Worm (Caenorhabditis elegans): Measurements from ENCODE around the gene C52B9.4.

C52B9.4 gene

DNA sequence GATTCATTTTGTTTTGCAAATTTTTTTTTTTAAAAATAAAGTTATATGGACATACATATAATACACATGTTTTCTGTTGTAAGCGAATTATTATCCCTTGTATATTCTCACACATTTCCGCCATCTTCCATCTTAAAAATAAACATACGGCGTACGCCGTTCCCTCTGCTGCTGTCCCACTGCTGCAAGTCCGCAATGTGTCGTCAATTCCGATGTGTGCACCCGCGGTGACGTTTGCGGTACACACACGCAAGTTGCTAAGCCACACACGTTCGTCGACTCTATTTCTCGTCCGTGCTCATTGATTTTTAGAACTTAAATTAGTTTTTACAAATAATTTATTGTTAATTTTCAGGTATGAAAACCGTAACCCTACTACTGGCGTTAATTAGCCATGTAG, at the start of gene C52B9.4:
Gene C52B9.4 (plus strand): TSS at position 356 of the 400 bp plus-strand sequence.
- TF ChIP-seq mls-2 (tag; optimal IDR thresholded peaks at IDR 0.05) (no peak), lin-13 (tag; optimal IDR thresholded peaks at IDR 0.05) (peak; percentile 51), ceh-39 (tag; optimal IDR thresholded peaks at IDR 0.05) (no peak), pha-4 (tag; optimal IDR thresholded peaks at IDR 0.05) (peak; percentile 65), ceh-83 (GFP tag; optimal IDR thresholded peaks at IDR 0.05) (no peak), cnd-1 (tag; optimal IDR thresholded peaks at IDR 0.05) (no peak), mep-1 (tag; optimal IDR thresholded peaks at IDR 0.05) (peak; percentile 8)

DNA sequence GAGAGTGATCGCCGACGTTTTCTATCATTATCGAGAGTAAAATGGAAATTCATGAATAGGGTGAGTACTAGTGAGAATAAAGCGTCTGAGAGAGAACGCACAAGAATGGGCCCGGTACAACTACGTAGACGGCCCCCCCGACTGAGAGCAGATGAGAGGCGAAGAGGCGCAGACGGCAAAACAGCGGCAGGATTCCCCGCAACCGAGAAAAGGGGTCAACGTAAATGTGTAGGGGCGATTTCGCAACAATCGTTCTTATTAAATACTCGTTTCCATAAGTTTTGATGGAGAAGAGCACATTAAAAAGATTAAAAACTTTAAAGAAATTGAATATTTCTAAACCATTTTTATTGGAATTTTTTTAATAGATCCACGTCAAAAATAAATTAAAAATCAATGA, 45.8 kb upstream of the C52B9.4 start:
- no peak for TF ChIP-seq ztf-11 (tag; optimal IDR thresholded peaks at IDR 0.05)
- peak; percentile 30 for TF ChIP-seq ces-1 (GFP tag; optimal IDR thresholded peaks at IDR 0.05)

DNA sequence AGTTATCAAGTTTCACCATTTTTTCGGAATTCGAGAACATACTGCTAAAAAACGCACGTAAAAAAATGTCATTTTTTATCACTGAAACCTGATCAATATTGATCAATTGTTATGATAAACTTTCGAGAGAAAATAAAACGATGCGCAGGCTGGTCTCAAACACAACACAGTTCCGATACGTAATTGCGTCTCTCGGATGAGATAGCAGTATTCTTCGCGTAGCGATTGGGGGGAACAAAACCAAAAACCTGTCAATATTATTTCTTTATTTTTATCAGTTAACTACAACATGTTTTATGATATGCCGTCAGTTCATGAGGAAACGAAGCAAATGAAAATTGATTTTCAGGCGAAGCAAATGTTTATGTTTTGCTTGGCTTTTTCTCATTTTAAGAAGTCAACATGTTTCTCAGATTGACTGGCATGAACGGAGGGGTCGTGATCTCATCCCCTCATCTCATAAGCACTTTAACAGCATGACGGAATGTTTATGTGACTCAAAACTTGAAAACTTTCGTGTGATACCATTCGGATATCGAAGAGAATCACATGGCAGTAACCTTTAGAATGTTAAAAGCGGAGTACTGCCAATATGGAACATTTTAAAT, 44.8 kb upstream of the C52B9.4 start:
- TF ChIP-seq ceh-43 (GFP tag; optimal IDR thresholded peaks at IDR 0.05) (no peak), ces-1 (GFP tag; optimal IDR thresholded peaks at IDR 0.05) (no peak), nhr-76 (tag; optimal IDR thresholded peaks at IDR 0.05) (no peak), nhr-237 (tag; optimal IDR thresholded peaks at IDR 0.05) (no peak)

DNA sequence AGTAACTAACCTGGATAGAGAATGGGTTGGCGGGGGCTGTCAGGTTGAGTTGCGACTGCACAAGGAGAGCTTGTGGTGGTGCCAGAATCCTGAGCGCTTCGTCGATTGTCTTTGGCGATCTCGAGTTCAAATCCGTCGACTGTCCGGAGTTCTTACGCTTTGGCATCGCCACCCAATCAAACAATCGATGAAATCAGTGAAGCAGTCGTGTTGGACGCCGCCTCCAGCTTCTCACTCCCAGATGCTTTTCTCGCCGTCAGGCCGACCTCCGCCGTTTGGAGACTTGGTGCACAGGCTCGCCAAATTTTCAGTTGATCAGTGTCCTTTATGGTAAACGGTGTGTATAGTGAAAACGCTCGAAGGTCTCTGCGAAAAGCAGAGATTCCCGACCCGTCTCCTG, 43.6 kb upstream of the C52B9.4 start, which contains the start of the genes F20B6.10 and hpk-1:
Gene F20B6.10 (minus strand): TSS at position 303 of the 400 bp plus-strand sequence.
Gene hpk-1 (minus strand): TSS at position 397 of the 400 bp plus-strand sequence.
- no peak for TF ChIP-seq nhr-76 (tag; optimal IDR thresholded peaks at IDR 0.05)
- TF ChIP-seq pha-4 (tag; optimal IDR thresholded peaks at IDR 0.05), result no peak
- no peak for TF ChIP-seq unc-120 (tag; optimal IDR thresholded peaks at IDR 0.05; ENCODE audit: poor library complexity, severe bottlenecking)
- no peak for TF ChIP-seq mep-1 (tag; optimal IDR thresholded peaks at IDR 0.05)
- TF ChIP-seq flh-1 (GFP tag; optimal IDR thresholded peaks at IDR 0.05), result no peak
- no peak for TF ChIP-seq ceh-43 (GFP tag; optimal IDR thresholded peaks at IDR 0.05)
- TF ChIP-seq nhr-237 (tag; optimal IDR thresholded peaks at IDR 0.05), result no peak
- TF ChIP-seq lin-13 (tag; optimal IDR thresholded peaks at IDR 0.05), result no peak
- TF ChIP-seq mab-5 (tag; optimal IDR thresholded peaks at IDR 0.05), result no peak
- no peak for TF ChIP-seq mls-2 (tag; optimal IDR thresholded peaks at IDR 0.05)
- TF ChIP-seq unc-62 (GFP tag; optimal IDR thresholded peaks at IDR 0.05), result no peak
- no peak for TF ChIP-seq tbx-8 (GFP tag; optimal IDR thresholded peaks at IDR 0.05)
- no peak for TF ChIP-seq blmp-1 (tag; optimal IDR thresholded peaks at IDR 0.05)
- TF ChIP-seq nhr-2 (tag; optimal IDR thresholded peaks at IDR 0.05), result no peak
- TF ChIP-seq zip-8 (tag; optimal IDR thresholded peaks at IDR 0.05), result no peak
- TF ChIP-seq ces-1 (GFP tag; optimal IDR thresholded peaks at IDR 0.05), result no peak
- no peak for TF ChIP-seq elt-3 (tag; optimal IDR thresholded peaks at IDR 0.05)
- TF ChIP-seq drap-1 (GFP tag; optimal IDR thresholded peaks at IDR 0.05), result no peak

DNA sequence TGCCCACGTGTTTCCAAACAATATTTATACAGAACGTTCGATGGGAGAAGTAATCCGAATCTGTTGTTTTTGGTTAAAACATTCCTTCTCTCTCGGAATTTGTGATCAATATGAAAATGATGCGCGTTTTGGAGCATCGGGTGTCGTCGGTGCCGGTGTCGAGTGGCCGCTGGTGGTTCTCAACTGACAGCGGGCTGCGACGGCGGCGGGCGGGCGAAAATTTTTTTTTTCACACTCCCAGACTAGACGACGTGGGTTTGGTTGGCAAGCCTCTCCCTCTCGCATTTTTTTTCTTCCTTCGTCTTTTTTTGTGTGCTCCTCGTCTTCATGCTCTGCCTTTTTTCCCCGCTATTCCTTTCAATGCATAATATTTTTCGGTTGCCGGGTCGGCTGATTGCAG, 42.3 kb upstream of the C52B9.4 start, which contains the start of gene W01H2.2:
Gene W01H2.2 (minus strand): TSS at position 285 of the 400 bp plus-strand sequence.
- TF ChIP-seq cnd-1 (tag; optimal IDR thresholded peaks at IDR 0.05), result no peak
- no peak for TF ChIP-seq elt-3 (tag; optimal IDR thresholded peaks at IDR 0.05)
- no peak for TF ChIP-seq nhr-76 (tag; optimal IDR thresholded peaks at IDR 0.05)
- no peak for TF ChIP-seq blmp-1 (tag; optimal IDR thresholded peaks at IDR 0.05)
- TF ChIP-seq mls-2 (tag; optimal IDR thresholded peaks at IDR 0.05), result no peak
- no peak for TF ChIP-seq mab-5 (tag; optimal IDR thresholded peaks at IDR 0.05)

DNA sequence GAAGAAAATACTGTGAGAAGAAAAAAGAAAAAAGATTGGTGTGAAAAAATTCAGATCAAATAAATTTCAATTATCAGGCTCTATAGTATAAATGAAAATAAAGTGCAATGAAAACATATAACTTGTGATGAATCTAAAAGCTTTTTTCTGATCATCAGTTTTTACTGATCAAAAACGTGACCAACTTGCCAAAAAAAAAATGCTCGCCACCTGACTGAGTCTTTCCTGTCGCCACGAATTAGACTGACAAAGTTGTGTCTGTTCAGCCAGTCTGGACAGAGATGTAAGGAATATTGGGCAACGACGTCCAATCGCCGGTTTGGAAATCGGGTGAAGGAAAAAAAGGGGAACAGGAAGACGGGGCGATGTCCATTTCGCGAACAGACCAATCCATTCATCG, 41.0 kb upstream of the C52B9.4 start:
- no peak for TF ChIP-seq ceh-39 (tag; optimal IDR thresholded peaks at IDR 0.05)
- no peak for TF ChIP-seq M03D4.4 (tag; optimal IDR thresholded peaks at IDR 0.05)
- TF ChIP-seq zip-8 (tag; optimal IDR thresholded peaks at IDR 0.05), result no peak

DNA sequence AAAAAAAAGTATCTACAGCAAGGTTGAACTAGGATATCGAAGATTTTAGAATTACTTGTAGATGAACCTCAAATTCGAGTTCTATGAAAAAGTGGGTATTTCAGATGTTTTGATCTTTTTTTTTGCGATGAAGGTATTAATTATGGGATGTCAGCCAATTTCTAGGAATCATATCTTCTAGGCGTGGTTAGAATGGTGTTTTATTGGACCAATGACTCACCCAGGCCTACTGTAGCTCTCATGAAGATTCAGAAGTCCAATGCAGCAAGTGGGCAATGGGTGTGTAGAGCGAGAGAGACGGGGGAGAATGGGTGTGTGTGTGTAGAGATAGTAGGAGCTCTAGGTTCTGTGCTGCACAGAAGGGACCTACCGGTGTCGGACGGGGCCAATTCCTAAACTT, 38.3 kb upstream of the C52B9.4 start:
- TF ChIP-seq snpc-4 (tag; optimal IDR thresholded peaks at IDR 0.05), result no peak
- TF ChIP-seq nhr-28 (tag; optimal IDR thresholded peaks at IDR 0.05), result no peak
- no peak for TF ChIP-seq ham-2 (GFP tag; optimal IDR thresholded peaks at IDR 0.05)
- no peak for TF ChIP-seq mab-5 (tag; optimal IDR thresholded peaks at IDR 0.05)
- no peak for TF ChIP-seq ceh-43 (GFP tag; optimal IDR thresholded peaks at IDR 0.05)
- peak; percentile 72 for TF ChIP-seq lsy-2 (tag; optimal IDR thresholded peaks at IDR 0.05)
- no peak for TF ChIP-seq sptf-1 (tag; optimal IDR thresholded peaks at IDR 0.05)
- no peak for TF ChIP-seq ztf-11 (tag; optimal IDR thresholded peaks at IDR 0.05)
- no peak for TF ChIP-seq cnd-1 (tag; optimal IDR thresholded peaks at IDR 0.05)
- TF ChIP-seq ces-1 (GFP tag; optimal IDR thresholded peaks at IDR 0.05), result no peak
- no peak for TF ChIP-seq sem-2 (GFP tag; optimal IDR thresholded peaks at IDR 0.05)
- TF ChIP-seq unc-120 (tag; optimal IDR thresholded peaks at IDR 0.05; ENCODE audit: poor library complexity, severe bottlenecking), result peak; percentile 20
